Worm (Caenorhabditis elegans) whole organism, L1 larva: ENCODE results near the gene oig-5.

Experiments
- C34B4.2 ChIP-seq: sonication (generic microtip); optimal IDR thresholded peaks from 2 replicates; lab custom pipeline; 2017; ENCODE audit warnings: mild to moderate bottlenecking, missing genetic modification characterization, missing compliant biosample characterization
- alr-1 ChIP-seq: fragments of 200-800 bp; sonication (Bioruptor generic); optimal IDR thresholded peaks from 2 replicates; lab custom pipeline; 2018; ENCODE audit warnings: borderline replicate concordance, mild to moderate bottlenecking, missing genetic modification characterization, missing compliant biosample characterization
- aly-2 ChIP-seq: fragments of 150-350 bp; optimal IDR thresholded peaks from 2 replicates; lab custom pipeline; 2014; ENCODE audit warnings: missing biosample characterization, missing genetic modification characterization
- ama-1 ChIP-seq: fragments of 150-350 bp; optimal IDR thresholded peaks from 2 replicates; lab custom pipeline; 2014
- ceh-63 ChIP-seq: fragments of 200-800 bp; sonication (Bioruptor generic); optimal IDR thresholded peaks from 2 replicates; lab custom pipeline; 2018; ENCODE audit warnings: mild to moderate bottlenecking, missing genetic modification characterization, missing compliant biosample characterization
- ceh-90 ChIP-seq: sonication (generic microtip); optimal IDR thresholded peaks from 2 replicates; lab custom pipeline; 2016; ENCODE audit warnings: missing genetic modification characterization, missing compliant biosample characterization
- dpl-1 ChIP-seq, 3 experiments: fragments of 150-350 bp in 2 of 3; sonication (generic microtip) in 1 of 3; optimal IDR thresholded peaks; 2 replicates each; lab custom pipeline; 2014 to 2017; ENCODE audit warnings: missing biosample characterization in 3 of 3, missing genetic modification characterization in 3 of 3, missing genetic modification reagents in 3 of 3
- dsc-1 ChIP-seq: sonication (generic microtip); optimal IDR thresholded peaks from 2 replicates; lab custom pipeline; 2016; ENCODE audit warnings: mild to moderate bottlenecking, missing genetic modification characterization, missing compliant biosample characterization
- efl-1 ChIP-seq, 4 experiments: fragments of 150-350 bp; optimal IDR thresholded peaks in 3 of 4; peaks in 1 of 4; 1 replicate in 1 of 4; 2 replicates in 3 of 4; lab custom pipeline; 2014; ENCODE audit warnings: missing biosample characterization in 2 of 4, missing genetic modification characterization in 2 of 4, missing genetic modification reagents in 2 of 4
- efl-3 ChIP-seq: fragments of 200-800 bp; sonication (Bioruptor generic); optimal IDR thresholded peaks from 2 replicates; lab custom pipeline; 2018; ENCODE audit warnings: mild to moderate bottlenecking, missing genetic modification characterization, missing compliant biosample characterization
- egl-13 ChIP-seq: sonication (generic microtip); optimal IDR thresholded peaks from 2 replicates; lab custom pipeline; 2016; ENCODE audit warnings: missing genotype, missing genetic modification reagents, missing genetic modification characterization, missing compliant biosample characterization
- egl-27 ChIP-seq, 2 experiments: fragments of 150-350 bp in 1 of 2; sonication (generic microtip); optimal IDR thresholded peaks; 3 replicates each; lab custom pipeline; 2017 to 2018; ENCODE audit warnings: missing biosample characterization in 2 of 2, missing genetic modification characterization in 2 of 2, missing genetic modification reagents in 2 of 2
- elt-3 ChIP-seq, 6 experiments: fragments of 150-350 bp in 1 of 6; sonication (generic microtip); optimal IDR thresholded peaks; 2 replicates each; lab custom pipeline; 2017 to 2018; ENCODE audit warnings: missing biosample characterization in 6 of 6, missing genetic modification characterization in 6 of 6, inconsistent platforms in 1 of 6
- fos-1 ChIP-seq: fragments of 150-350 bp; optimal IDR thresholded peaks from 2 replicates; lab custom pipeline; 2014; ENCODE audit warnings: missing biosample characterization, missing genetic modification characterization
- hpl-2 ChIP-seq: fragments of 150-350 bp; optimal IDR thresholded peaks from 2 replicates; lab custom pipeline; 2014; ENCODE audit warnings: missing biosample characterization, missing genetic modification reagents, missing genetic modification characterization
- irx-1 ChIP-seq: sonication (generic microtip); optimal IDR thresholded peaks from 2 replicates; lab custom pipeline; 2016; ENCODE audit warnings: missing genetic modification characterization, missing compliant biosample characterization
- isw-1 ChIP-seq: fragments of 200-800 bp; sonication (Bioruptor generic); IDR thresholded peaks from 2 replicates; pipeline ENCODE4 v1.3.6; 2022; ENCODE audit warnings: missing genetic modification characterization, missing compliant biosample characterization
- lsy-2 ChIP-seq, 2 experiments: fragments of 150-350 bp; optimal IDR thresholded peaks; 2 replicates each; lab custom pipeline; 2014; ENCODE audit warnings: missing biosample characterization in 2 of 2, missing genetic modification characterization in 2 of 2
- mdl-1 ChIP-seq, 2 experiments: fragments of 150-350 bp; optimal IDR thresholded peaks; 2 replicates each; lab custom pipeline; 2014 to 2017; ENCODE audit warnings: missing biosample characterization in 2 of 2, missing genetic modification characterization in 2 of 2, inconsistent platforms in 1 of 2
- mef-2 ChIP-seq: fragments of 150-350 bp; optimal IDR thresholded peaks from 2 replicates; lab custom pipeline; 2014; ENCODE audit warnings: missing biosample characterization, missing genetic modification characterization
- nhr-11 ChIP-seq: fragments of 150-350 bp; optimal IDR thresholded peaks from 2 replicates; lab custom pipeline; 2014; ENCODE audit warnings: missing biosample characterization, missing genetic modification characterization
- nhr-12 ChIP-seq: sonication (generic microtip); optimal IDR thresholded peaks from 2 replicates; lab custom pipeline; 2017; ENCODE audit warnings: missing biosample characterization, missing genetic modification characterization
- nhr-71 ChIP-seq: sonication (generic microtip); optimal IDR thresholded peaks from 2 replicates; lab custom pipeline; 2016; ENCODE audit warnings: mild to moderate bottlenecking, missing genetic modification characterization, moderate library complexity, missing compliant biosample characterization
- nhr-77 ChIP-seq: fragments of 150-350 bp; optimal IDR thresholded peaks from 2 replicates; lab custom pipeline; 2014; ENCODE audit warnings: missing biosample characterization, missing genetic modification characterization
- nhr-85 ChIP-seq: sonication (generic microtip); peaks from one replicate; lab custom pipeline; 2016; ENCODE audit warnings: missing genetic modification characterization, inconsistent platforms, missing compliant biosample characterization
- nhr-90 ChIP-seq: sonication (generic microtip); optimal IDR thresholded peaks from 2 replicates; lab custom pipeline; 2016; ENCODE audit warnings: mild to moderate bottlenecking, missing genetic modification characterization, missing compliant biosample characterization; ENCODE audit not compliant: poor library complexity
- pqm-1 ChIP-seq: sonication (generic microtip); optimal IDR thresholded peaks from 3 replicates; lab custom pipeline; 2017; ENCODE audit warnings: missing biosample characterization, missing genetic modification characterization
- sox-4 ChIP-seq: sonication (generic microtip); optimal IDR thresholded peaks from 2 replicates; lab custom pipeline; 2016; ENCODE audit warnings: missing genetic modification characterization, missing compliant biosample characterization
- swsn-7 ChIP-seq: sonication (generic microtip); optimal IDR thresholded peaks from 2 replicates; lab custom pipeline; 2016; ENCODE audit warnings: missing genetic modification characterization, missing compliant biosample characterization
- tlp-1 ChIP-seq: fragments of 150-350 bp; optimal IDR thresholded peaks from 2 replicates; lab custom pipeline; 2014; ENCODE audit warnings: missing biosample characterization, missing genetic modification characterization
- unc-130 ChIP-seq: fragments of 150-350 bp; optimal IDR thresholded peaks from 2 replicates; lab custom pipeline; 2017; ENCODE audit warnings: missing biosample characterization, missing genetic modification characterization, inconsistent platforms
- unc-30 ChIP-seq: sonication (generic microtip); optimal IDR thresholded peaks from 2 replicates; lab custom pipeline; 2017; ENCODE audit warnings: missing biosample characterization, missing genetic modification characterization
- zag-1 ChIP-seq: fragments of 150-350 bp; optimal IDR thresholded peaks from 2 replicates; lab custom pipeline; 2014; ENCODE audit warnings: missing biosample characterization, missing genetic modification characterization
- ztf-11 ChIP-seq, 2 experiments: sonication (generic microtip); optimal IDR thresholded peaks; 2 replicates each; lab custom pipeline; 2016 to 2017; ENCODE audit warnings: missing genetic modification characterization in 2 of 2, missing biosample characterization in 1 of 2, missing compliant biosample characterization in 1 of 2
- ztf-4 ChIP-seq: fragments of 150-350 bp; optimal IDR thresholded peaks from 2 replicates; lab custom pipeline; 2014; ENCODE audit warnings: missing biosample characterization, missing genetic modification characterization

Gene oig-5

ce11 chrIV:14799186-14799585 lies 7.8 kb upstream of the oig-5 start, which contains the start of gene Y57G11C.14:
Y57G11C.14 (plus strand) TSS chrIV:14799311.
- peak; percentile 4 for TF ChIP-seq ama-1 (lab: Kevin White, UChicago)
- no peak for TF ChIP-seq mdl-1 (tag; optimal IDR thresholded peaks at IDR 0.05; lab: Kevin White, UChicago)

ce11 chrIV:14800931-14801330 lies 6.1 kb upstream of the oig-5 start:
- no peak for TF ChIP-seq efl-3 (GFP tag; lab: Kevin White, UChicago)
- TF ChIP-seq nhr-77 (tag; lab: Kevin White, UChicago): no peak

ce11 chrIV:14802316-14802715 lies 4.7 kb upstream of the oig-5 start, which contains the start of gene Y57G11C.1142:
Y57G11C.1142 (plus strand) TSS chrIV:14802616.
- no peak for TF ChIP-seq ama-1 (lab: Kevin White, UChicago)
- TF ChIP-seq, all 84 proteins: peak for 0

- no peak for TF ChIP-seq efl-1 (optimal IDR thresholded peaks at IDR 0.05; lab: Kevin White, UChicago)
- no peak for TF ChIP-seq efl-1 (GFP tag; optimal IDR thresholded peaks at IDR 0.05 in 1 of 2; lab: Kevin White, UChicago)
- TF ChIP-seq dpl-1 (GFP tag; optimal IDR thresholded peaks at IDR 0.05; lab: Kevin White, UChicago): no peak
- no peak for TF ChIP-seq unc-130 (tag; lab: Kevin White, UChicago)
Measured at ce11 chrIV:14816288-14816687, 9.3 kb downstream of the oig-5 start, which contains the start of gene Y57G11C.46. Y57G11C.46 (minus strand) TSS chrIV:14816388.

- TF ChIP-seq nhr-77 (tag; lab: Kevin White, UChicago) (no peak), ceh-90 (no peak), alr-1 (tag; lab: Kevin White, UChicago) (no peak), aly-2 (tag; lab: Kevin White, UChicago) (peak; percentile 95), mef-2 (tag; lab: Kevin White, UChicago) (no peak), unc-30 (no peak), egl-13 (tag; lab: Kevin White, UChicago) (no peak), hpl-2 (GFP tag; lab: Kevin White, UChicago) (no peak), ama-1 (lab: Kevin White, UChicago) (peak; percentile 38), efl-1 (optimal IDR thresholded peaks at IDR 0.05; lab: Kevin White, UChicago) (peak in 1 of 2 experiments; percentile 3), efl-1 (GFP tag; optimal IDR thresholded peaks at IDR 0.05 in 1 of 2; lab: Kevin White, UChicago) (no peak), ztf-4 (tag; lab: Kevin White, UChicago) (peak; percentile 37), dpl-1 (GFP tag; optimal IDR thresholded peaks at IDR 0.05; lab: Kevin White, UChicago) (no peak), zag-1 (tag; lab: Kevin White, UChicago) (no peak), dsc-1 (tag; lab: Kevin White, UChicago) (no peak), elt-3 (tag; optimal IDR thresholded peaks at IDR 0.05; lab: Kevin White, UChicago) (peak in 1 of 6 experiments; percentile 2), nhr-11 (tag; lab: Kevin White, UChicago) (no peak), pqm-1 (tag; lab: Kevin White, UChicago) (no peak), ztf-11 (tag; optimal IDR thresholded peaks at IDR 0.05; lab: Kevin White, UChicago) (no peak), ceh-63 (GFP tag; lab: Kevin White, UChicago) (no peak), nhr-71 (peak; percentile 38), fos-1 (no peak), sox-4 (no peak), nhr-85 (peak; percentile 13), nhr-12 (tag; lab: Kevin White, UChicago) (no peak), tlp-1 (tag; lab: Kevin White, UChicago) (no peak), egl-27 (tag; optimal IDR thresholded peaks at IDR 0.05; lab: Kevin White, UChicago) (no peak), isw-1 (no peak), lsy-2 (tag; optimal IDR thresholded peaks at IDR 0.05; lab: Kevin White, UChicago) (peak; percentile 18 to 25), nhr-90 (tag; lab: Kevin White, UChicago) (peak; percentile 45), swsn-7 (peak; percentile 10), C34B4.2 (tag; lab: Kevin White, UChicago) (no peak), irx-1 (no peak)
Measured at ce11 chrIV:14822267-14822666, 15.3 kb downstream of the oig-5 start.
